Worm (Caenorhabditis elegans) whole organism, late embryonic: ENCODE measurements around the gene F32H5.1.

ENCODE experiments used
- C08G9.2 ChIP-seq: sonication (generic microtip); optimal IDR thresholded peaks from 2 replicates; lab custom pipeline; 2016; ENCODE audit warnings: mild to moderate bottlenecking, missing genetic modification characterization, moderate library complexity, missing compliant biosample characterization
- C38D4.7 ChIP-seq: fragments of 200-800 bp; sonication (Bioruptor generic); optimal IDR thresholded peaks from 2 replicates; lab custom pipeline; 2018; ENCODE audit warnings: mild to moderate bottlenecking, missing genetic modification characterization, moderate library complexity, missing compliant biosample characterization
- F13H6.1 ChIP-seq: sonication (generic microtip); optimal IDR thresholded peaks from 2 replicates; lab custom pipeline; 2016; ENCODE audit warnings: missing genetic modification characterization, missing compliant biosample characterization
- K02D7.2 ChIP-seq: sonication (generic microtip); optimal IDR thresholded peaks from 2 replicates; lab custom pipeline; 2017; ENCODE audit warnings: mild to moderate bottlenecking, missing genetic modification characterization, missing compliant biosample characterization
- T23F11.4 ChIP-seq: fragments of 200-800 bp; sonication (Bioruptor generic); optimal IDR thresholded peaks from 2 replicates; lab custom pipeline; 2018; ENCODE audit warnings: mild to moderate bottlenecking, missing genetic modification characterization, missing compliant biosample characterization
- ceh-18 ChIP-seq: sonication (generic microtip); optimal IDR thresholded peaks from 2 replicates; lab custom pipeline; 2016; ENCODE audit warnings: missing genetic modification characterization, missing compliant biosample characterization
- ceh-2 ChIP-seq: sonication (generic microtip); optimal IDR thresholded peaks from 2 replicates; lab custom pipeline; 2016; ENCODE audit warnings: missing genotype, missing genetic modification characterization, missing compliant biosample characterization
- ceh-22 ChIP-seq: sonication (generic microtip); optimal IDR thresholded peaks from 2 replicates; lab custom pipeline; 2017; ENCODE audit warnings: missing biosample characterization, missing genetic modification characterization
- ceh-24 ChIP-seq: sonication (generic microtip); optimal IDR thresholded peaks from 2 replicates; lab custom pipeline; 2016; ENCODE audit warnings: mild to moderate bottlenecking, missing genetic modification characterization, missing compliant biosample characterization
- ceh-31 ChIP-seq: sonication (generic microtip); optimal IDR thresholded peaks from 2 replicates; lab custom pipeline; 2016; ENCODE audit warnings: missing genetic modification characterization, missing compliant biosample characterization
- ceh-45 ChIP-seq: fragments of 200-800 bp; sonication (Bioruptor generic); IDR thresholded peaks from 2 replicates; pipeline ENCODE4 v1.3.6; 2022; ENCODE audit warnings: missing genetic modification reagents, missing genetic modification characterization, missing compliant biosample characterization
- ceh-9 ChIP-seq: sonication (generic microtip); optimal IDR thresholded peaks from 2 replicates; lab custom pipeline; 2016; ENCODE audit warnings: mild to moderate bottlenecking, missing genetic modification characterization, inconsistent platforms, missing compliant biosample characterization
- che-1 ChIP-seq: sonication (generic microtip); optimal IDR thresholded peaks from 2 replicates; lab custom pipeline; 2016; ENCODE audit warnings: mild to moderate bottlenecking, missing genetic modification characterization, missing compliant biosample characterization
- elt-2 ChIP-seq: sonication (generic microtip); optimal IDR thresholded peaks from 2 replicates; lab custom pipeline; 2016; ENCODE audit warnings: missing genetic modification reagents, missing genetic modification characterization, missing compliant biosample characterization
- fkh-10 ChIP-seq: fragments of 150-350 bp; optimal IDR thresholded peaks from 2 replicates; lab custom pipeline; 2014; ENCODE audit warnings: missing biosample characterization, missing genetic modification reagents, missing genetic modification characterization
- fkh-6 ChIP-seq: sonication (generic microtip); optimal IDR thresholded peaks from 2 replicates; lab custom pipeline; 2016; ENCODE audit warnings: missing genetic modification characterization, missing compliant biosample characterization
- gmeb-2 ChIP-seq: sonication (generic microtip); optimal IDR thresholded peaks from 2 replicates; lab custom pipeline; 2016; ENCODE audit warnings: missing genetic modification characterization, inconsistent platforms, missing compliant biosample characterization
- hlh-15 ChIP-seq: sonication (generic microtip); optimal IDR thresholded peaks from 2 replicates; lab custom pipeline; 2016; ENCODE audit warnings: missing genetic modification characterization, missing compliant biosample characterization
- hlh-6 ChIP-seq: sonication (generic microtip); optimal IDR thresholded peaks from 2 replicates; lab custom pipeline; 2016; ENCODE audit warnings: missing genotype, missing genetic modification characterization, missing compliant biosample characterization
- hlh-8 ChIP-seq: sonication (generic microtip); optimal IDR thresholded peaks from 2 replicates; lab custom pipeline; 2016; ENCODE audit warnings: missing genotype, missing genetic modification characterization, missing compliant biosample characterization
- lim-6 ChIP-seq: sonication (generic microtip); optimal IDR thresholded peaks from 2 replicates; lab custom pipeline; 2016; ENCODE audit warnings: missing genetic modification characterization, missing compliant biosample characterization
- lin-11 ChIP-seq: fragments of 200-800 bp; sonication (Bioruptor generic); optimal IDR thresholded peaks from 2 replicates; lab custom pipeline; 2018; ENCODE audit warnings: mild to moderate bottlenecking, missing genetic modification characterization, missing compliant biosample characterization
- mec-3 ChIP-seq: sonication (generic microtip); optimal IDR thresholded peaks from 2 replicates; lab custom pipeline; 2016; ENCODE audit warnings: borderline replicate concordance, missing genetic modification characterization, missing compliant biosample characterization
- nfya-1 ChIP-seq: sonication (generic microtip); optimal IDR thresholded peaks from 2 replicates; lab custom pipeline; 2017; ENCODE audit warnings: missing genetic modification characterization, mild to moderate bottlenecking, missing compliant biosample characterization, antibody characterized with exemption, moderate library complexity
- npax-4 ChIP-seq: sonication (generic microtip); optimal IDR thresholded peaks from 2 replicates; lab custom pipeline; 2016; ENCODE audit warnings: missing genetic modification characterization, missing compliant biosample characterization
- pag-3 ChIP-seq: sonication (generic microtip); optimal IDR thresholded peaks from 2 replicates; lab custom pipeline; 2016; ENCODE audit warnings: missing compliant biosample characterization, missing genetic modification characterization, borderline replicate concordance
- pat-9 ChIP-seq: fragments of 200-800 bp; sonication (Bioruptor generic); optimal IDR thresholded peaks from 2 replicates; lab custom pipeline; 2018; ENCODE audit warnings: mild to moderate bottlenecking, missing genetic modification characterization, moderate library complexity, missing compliant biosample characterization
- pax-1 ChIP-seq: fragments of 150-350 bp; optimal IDR thresholded peaks from 2 replicates; lab custom pipeline; 2014; ENCODE audit warnings: missing biosample characterization, missing genetic modification characterization
- pqm-1 ChIP-seq: sonication (generic microtip); optimal IDR thresholded peaks from 2 replicates; lab custom pipeline; 2016; ENCODE audit warnings: missing genetic modification characterization, missing compliant biosample characterization
- pros-1 ChIP-seq: fragments of 150-350 bp; optimal IDR thresholded peaks from 2 replicates; lab custom pipeline; 2014; ENCODE audit warnings: missing biosample characterization, missing genetic modification reagents, missing genetic modification characterization
- ref-2 ChIP-seq: sonication (generic microtip); optimal IDR thresholded peaks from 2 replicates; lab custom pipeline; 2016; ENCODE audit warnings: missing genetic modification characterization, missing compliant biosample characterization
- rnt-1 ChIP-seq: sonication (generic microtip); optimal IDR thresholded peaks from 2 replicates; lab custom pipeline; 2016; ENCODE audit warnings: missing genetic modification characterization, missing compliant biosample characterization
- sdc-2 ChIP-seq: sonication (generic microtip); optimal IDR thresholded peaks from 2 replicates; lab custom pipeline; 2016; ENCODE audit warnings: missing genotype, missing genetic modification characterization, missing compliant biosample characterization
- sox-2 ChIP-seq: fragments of 200-800 bp; sonication (Bioruptor generic); IDR thresholded peaks from 2 replicates; pipeline ENCODE4 v1.3.6; 2022; ENCODE audit warnings: missing genetic modification reagents, missing genetic modification characterization, missing compliant biosample characterization
- sox-4 ChIP-seq: sonication (generic microtip); optimal IDR thresholded peaks from 2 replicates; lab custom pipeline; 2017; ENCODE audit warnings: mild to moderate bottlenecking, missing genetic modification characterization, inconsistent platforms, missing compliant biosample characterization
- syd-9 ChIP-seq: sonication (generic microtip); optimal IDR thresholded peaks from 2 replicates; lab custom pipeline; 2016; ENCODE audit warnings: mild to moderate bottlenecking, missing genetic modification characterization, moderate library complexity, missing compliant biosample characterization
- tbx-7 ChIP-seq: sonication (generic microtip); optimal IDR thresholded peaks from 2 replicates; lab custom pipeline; 2016; ENCODE audit warnings: missing genotype, missing genetic modification characterization, missing compliant biosample characterization
- ttx-3 ChIP-seq: sonication (generic microtip); optimal IDR thresholded peaks from 2 replicates; lab custom pipeline; 2016; ENCODE audit warnings: missing genetic modification reagents, missing genetic modification characterization, missing compliant biosample characterization
- unc-55 ChIP-seq: sonication (generic microtip); optimal IDR thresholded peaks from 2 replicates; lab custom pipeline; 2017; ENCODE audit warnings: missing biosample characterization, missing genetic modification reagents, missing genetic modification characterization
- unc-86 ChIP-seq: sonication (generic microtip); optimal IDR thresholded peaks from 2 replicates; lab custom pipeline; 2016; ENCODE audit warnings: missing genetic modification characterization, missing compliant biosample characterization
- zip-5 ChIP-seq: sonication (generic microtip); optimal IDR thresholded peaks from 2 replicates; lab custom pipeline; 2016; ENCODE audit warnings: missing genetic modification characterization, missing compliant biosample characterization

F32H5.1 gene

DNA sequence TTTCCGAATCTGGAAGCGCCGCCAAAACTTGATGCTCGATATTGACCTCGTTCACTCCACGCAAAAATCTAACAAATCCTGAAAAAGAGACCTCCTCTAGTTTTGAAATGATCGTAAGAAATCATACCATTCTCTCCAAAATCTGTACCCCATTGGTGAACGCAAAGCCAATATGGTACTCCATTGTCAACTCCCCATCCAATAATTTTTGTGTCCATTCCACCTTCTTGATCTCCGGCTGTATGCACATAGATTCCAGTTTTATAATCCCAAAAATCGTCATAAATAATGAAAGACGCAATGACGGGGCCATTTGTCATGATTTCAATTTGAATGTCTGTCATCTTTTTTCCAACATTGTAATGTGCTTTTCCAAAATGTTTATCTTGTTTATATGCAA, 1.6 kb downstream of the F32H5.1 start:
- TF ChIP-seq pros-1 (tag; lab: Kevin White, UChicago) (no peak), fkh-6 (tag; lab: Kevin White, UChicago) (no peak), ttx-3 (no peak), pat-9 (tag; lab: Kevin White, UChicago) (no peak), C38D4.7 (no peak), gmeb-2 (no peak), ref-2 (no peak), tbx-7 (tag; lab: Kevin White, UChicago) (no peak), ceh-2 (no peak), ceh-22 (tag; lab: Kevin White, UChicago) (no peak)
- TF ChIP-seq, all 69 proteins: peak for 0

DNA sequence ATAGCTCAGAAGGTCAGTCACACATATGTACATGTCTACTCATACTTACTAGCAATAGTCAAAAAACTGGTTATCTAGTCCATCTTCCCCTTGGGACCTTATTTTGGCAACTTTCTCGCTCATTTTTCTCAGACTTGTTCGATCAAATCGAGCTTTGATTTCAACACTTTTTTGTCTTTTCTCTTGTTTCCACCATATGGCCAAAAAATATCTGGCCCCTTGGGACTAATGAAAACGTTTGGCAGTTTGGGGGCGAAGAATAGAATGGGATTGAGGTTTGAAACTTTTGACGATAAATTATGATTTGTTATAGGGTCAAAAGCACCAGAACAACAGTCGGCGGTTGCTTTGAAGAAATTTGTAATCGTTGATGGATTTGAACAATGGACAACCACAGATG, 5.4 kb downstream of the F32H5.1 start:
- TF ChIP-seq zip-5 (tag; lab: Kevin White, UChicago) (no peak), sdc-2 (tag; lab: Kevin White, UChicago) (no peak), hlh-8 (tag; lab: Kevin White, UChicago) (no peak), pqm-1 (no peak), ceh-22 (tag; lab: Kevin White, UChicago) (no peak)

DNA sequence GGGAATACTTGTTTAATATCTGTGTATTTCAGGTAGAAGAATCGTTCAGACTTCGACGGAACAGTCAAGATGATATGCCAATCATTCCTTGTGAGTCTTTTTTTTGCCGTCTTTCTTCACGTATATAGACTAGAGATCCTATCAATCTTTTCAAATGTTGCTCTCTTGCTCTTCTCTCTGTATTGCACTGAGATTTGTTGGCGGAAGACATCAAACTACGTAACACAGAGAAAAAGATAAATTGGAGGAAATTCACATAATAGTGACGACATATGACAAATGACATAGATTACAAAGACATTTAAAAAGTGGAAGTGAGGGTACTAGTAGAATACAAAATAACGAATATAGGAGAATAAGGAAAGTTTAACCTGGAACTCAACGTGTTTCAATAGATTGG, 6.1 kb downstream of the F32H5.1 start:
- peak; percentile 31 for TF ChIP-seq unc-55
- TF ChIP-seq C08G9.2 (tag; lab: Kevin White, UChicago), result no peak

DNA sequence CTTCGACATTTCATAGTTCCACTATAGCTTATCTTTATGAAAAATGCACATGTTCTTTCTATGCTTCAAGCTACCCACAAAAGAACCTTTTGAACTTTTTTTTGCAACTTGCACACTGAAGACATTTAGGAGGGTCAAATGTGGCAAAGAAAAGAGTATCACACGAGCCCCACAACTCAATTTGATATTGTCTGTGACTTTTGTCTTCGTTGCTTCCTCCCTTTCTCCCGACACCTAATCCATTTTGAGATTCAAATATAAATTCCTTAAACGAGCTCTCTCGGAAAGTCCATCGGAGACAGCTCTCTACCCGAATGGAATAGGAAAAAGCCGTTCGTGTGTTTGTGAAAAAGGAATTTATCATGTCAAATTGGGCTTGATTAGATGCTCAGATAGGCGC, 7.5 kb downstream of the F32H5.1 start:
- TF ChIP-seq ceh-22 (tag; lab: Kevin White, UChicago), result no peak
- TF ChIP-seq sdc-2 (tag; lab: Kevin White, UChicago), result no peak
- no peak for TF ChIP-seq T23F11.4 (GFP tag; lab: Kevin White, UChicago)
- TF ChIP-seq hlh-8 (tag; lab: Kevin White, UChicago), result no peak
- TF ChIP-seq ttx-3, result no peak
- TF ChIP-seq C38D4.7, result no peak
- TF ChIP-seq ceh-45 (GFP tag; lab: Robert Waterston, UW), result no peak
- TF ChIP-seq sox-2 (GFP tag; lab: Robert Waterston, UW), result no peak
- no peak for TF ChIP-seq npax-4
- no peak for TF ChIP-seq fkh-10
- TF ChIP-seq syd-9 (tag; lab: Kevin White, UChicago), result no peak
- TF ChIP-seq che-1 (tag; lab: Kevin White, UChicago), result no peak
- TF ChIP-seq elt-2 (tag; lab: Kevin White, UChicago), result no peak
- TF ChIP-seq zip-5 (tag; lab: Kevin White, UChicago), result no peak
- TF ChIP-seq fkh-6 (tag; lab: Kevin White, UChicago), result no peak
- no peak for TF ChIP-seq ceh-9
- TF ChIP-seq ceh-31, result no peak
- no peak for TF ChIP-seq pros-1 (tag; lab: Kevin White, UChicago)
- no peak for TF ChIP-seq nfya-1 (tag; lab: Kevin White, UChicago)
- TF ChIP-seq pat-9 (tag; lab: Kevin White, UChicago), result no peak

DNA sequence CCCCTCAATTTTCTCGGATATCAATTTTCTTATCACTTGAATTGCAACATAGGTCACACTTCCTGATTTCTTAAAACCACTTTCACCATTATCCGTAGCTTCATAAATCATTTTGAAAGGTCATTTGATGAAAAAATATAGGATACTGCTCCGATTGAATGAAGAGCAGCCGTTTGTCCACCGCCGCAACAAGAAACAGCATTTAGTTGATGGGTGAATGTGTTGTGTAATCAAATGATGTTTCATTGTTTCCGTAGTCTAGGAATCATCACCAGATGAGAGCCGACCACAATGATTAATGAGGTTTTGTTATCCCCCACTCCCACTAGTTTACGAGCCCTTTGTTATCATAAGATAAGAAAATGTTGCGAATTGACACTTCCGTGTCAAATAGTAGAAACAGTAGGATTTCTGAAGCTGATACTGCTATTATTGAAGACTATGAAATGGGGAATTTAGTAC, 11.9 kb downstream of the F32H5.1 start, which contains the start of gene twk-43:
TSS of gene twk-43 (plus strand) at position 412 of the 462 bp plus-strand sequence.
- TF ChIP-seq unc-55, result peak; percentile 43
- peak; percentile 64 for TF ChIP-seq rnt-1
- TF ChIP-seq npax-4, result no peak
- peak; percentile 32 for TF ChIP-seq ceh-18
- no peak for TF ChIP-seq unc-86 (tag; lab: Kevin White, UChicago)
- TF ChIP-seq sox-4 (tag; lab: Kevin White, UChicago), result no peak
- no peak for TF ChIP-seq lin-11
- no peak for TF ChIP-seq pax-1 (tag; lab: Kevin White, UChicago)

DNA sequence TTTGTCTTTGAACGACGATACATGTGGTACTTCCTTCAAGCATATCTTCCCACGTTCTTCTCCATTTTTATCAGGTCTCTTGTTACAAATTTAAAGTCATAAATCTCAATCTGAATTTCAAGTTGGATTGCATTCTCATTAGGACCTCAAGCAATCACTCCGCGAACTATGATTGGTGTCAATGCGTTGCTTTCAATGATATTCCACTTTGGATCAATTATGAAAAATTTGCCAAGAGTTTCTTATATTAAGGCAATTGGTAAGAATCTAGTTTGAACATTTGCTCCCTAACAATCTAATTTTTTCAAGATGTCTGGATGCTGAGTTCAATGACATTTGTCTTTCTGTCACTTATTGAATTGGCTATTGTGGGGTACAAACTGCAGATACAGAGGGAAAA, 15.6 kb downstream of the F32H5.1 start:
- no peak for TF ChIP-seq hlh-15 (tag; lab: Kevin White, UChicago)
- no peak for TF ChIP-seq pat-9 (tag; lab: Kevin White, UChicago)
- no peak for TF ChIP-seq pag-3 (tag; lab: Kevin White, UChicago)
- TF ChIP-seq F13H6.1 (tag; lab: Kevin White, UChicago), result no peak
- no peak for TF ChIP-seq hlh-6 (tag; lab: Kevin White, UChicago)
- no peak for TF ChIP-seq ceh-24 (tag; lab: Kevin White, UChicago)
- TF ChIP-seq gmeb-2, result no peak
- no peak for TF ChIP-seq mec-3 (tag; lab: Kevin White, UChicago)
- TF ChIP-seq K02D7.2 (tag; lab: Kevin White, UChicago), result no peak
- no peak for TF ChIP-seq che-1 (tag; lab: Kevin White, UChicago)
- no peak for TF ChIP-seq lin-11
- no peak for TF ChIP-seq pros-1 (tag; lab: Kevin White, UChicago)
- no peak for TF ChIP-seq lim-6
